Fruit fly (Drosophila melanogaster): ENCODE results near the gene VhaSFD.

- no peak for TF ChIP-seq Myc (optimal IDR thresholded peaks at IDR 0.05)
- TF ChIP-seq h (optimal IDR thresholded peaks at IDR 0.05) = no peak
- TF ChIP-seq psq (optimal IDR thresholded peaks at IDR 0.05) = no peak
- TF ChIP-seq Sin3A (optimal IDR thresholded peaks at IDR 0.05) = no peak
- TF ChIP-seq insv (optimal IDR thresholded peaks at IDR 0.05) = no peak
- TF ChIP-seq ttk (optimal IDR thresholded peaks at IDR 0.05) = no peak
Observed at dm6 chr2L:16685612-16685912, 42.1 kb downstream of the VhaSFD start.

Data from Kc167 (cell line).